Worm (Caenorhabditis elegans) whole organism, mixed stage, embryonic: ENCODE data around the gene mlck-1.

ENCODE experiments used
- elt-1 ChIP-seq: sonication (generic microtip); optimal IDR thresholded peaks from 2 replicates; lab custom pipeline; 2017; ENCODE audit warnings: missing genetic modification characterization, mild to moderate bottlenecking, missing compliant biosample characterization, antibody characterized with exemption, moderate library complexity, borderline replicate concordance; ENCODE audit not compliant: insufficient read depth
- hlh-1 ChIP-seq: fragments of 150-350 bp; optimal IDR thresholded peaks from 2 replicates; lab custom pipeline; 2014; ENCODE audit warnings: missing biosample characterization, missing genetic modification reagents, missing genetic modification characterization
- lin-13 ChIP-seq: fragments of 150-350 bp; optimal IDR thresholded peaks from 2 replicates; lab custom pipeline; 2014; ENCODE audit warnings: missing biosample characterization, missing genetic modification characterization
- lsy-2 ChIP-seq: fragments of 150-350 bp; optimal IDR thresholded peaks from 2 replicates; lab custom pipeline; 2014; ENCODE audit warnings: missing biosample characterization, missing genetic modification characterization
- nhr-2 ChIP-seq: fragments of 150-350 bp; optimal IDR thresholded peaks from 2 replicates; lab custom pipeline; 2014; ENCODE audit warnings: missing biosample characterization, missing genetic modification characterization
- nhr-237 ChIP-seq: fragments of 150-350 bp; optimal IDR thresholded peaks from 2 replicates; lab custom pipeline; 2014; ENCODE audit warnings: missing biosample characterization, missing genetic modification characterization
- nhr-28 ChIP-seq: fragments of 150-350 bp; optimal IDR thresholded peaks from 2 replicates; lab custom pipeline; 2014; ENCODE audit warnings: missing biosample characterization, missing genetic modification characterization
- nhr-76 ChIP-seq: sonication (generic microtip); optimal IDR thresholded peaks from 2 replicates; lab custom pipeline; 2017; ENCODE audit warnings: missing biosample characterization, missing genetic modification characterization
- snpc-4 ChIP-seq: fragments of 150-350 bp; optimal IDR thresholded peaks from 2 replicates; lab custom pipeline; 2014; ENCODE audit warnings: missing biosample characterization, missing genetic modification characterization
- unc-39 ChIP-seq: fragments of 150-350 bp; optimal IDR thresholded peaks from 2 replicates; lab custom pipeline; 2014; ENCODE audit warnings: missing biosample characterization, missing genetic modification characterization
- unc-62 ChIP-seq: fragments of 150-350 bp; optimal IDR thresholded peaks from 2 replicates; lab custom pipeline; 2014; ENCODE audit warnings: missing biosample characterization, missing genetic modification reagents, missing genetic modification characterization
- ztf-11 ChIP-seq: fragments of 150-350 bp; optimal IDR thresholded peaks from 2 replicates; lab custom pipeline; 2014; ENCODE audit warnings: missing biosample characterization, missing genetic modification characterization

- no peak for TF ChIP-seq elt-1 (tag; lab: Kevin White, UChicago)
- no peak for TF ChIP-seq unc-62 (GFP tag; lab: Kevin White, UChicago)
- no peak for TF ChIP-seq lin-13 (tag; lab: Kevin White, UChicago)
- TF ChIP-seq hlh-1 (tag; lab: Kevin White, UChicago), result no peak
- TF ChIP-seq snpc-4 (tag; lab: Kevin White, UChicago), result no peak
- no peak for TF ChIP-seq nhr-28 (tag; lab: Kevin White, UChicago)
- no peak for TF ChIP-seq nhr-2 (tag; lab: Kevin White, UChicago)
- no peak for TF ChIP-seq lsy-2
- no peak for TF ChIP-seq nhr-237 (tag; lab: Kevin White, UChicago)
- no peak for TF ChIP-seq ztf-11 (tag; lab: Kevin White, UChicago)
- no peak for TF ChIP-seq unc-39 (tag; lab: Kevin White, UChicago)
- no peak for TF ChIP-seq nhr-76 (tag; lab: Kevin White, UChicago)
These were observed 7.7 kb upstream of the mlck-1 start, which contains the start of gene col-176 for ce11 chrX:10077297-10077696.
